Fruit fly (Drosophila melanogaster) whole organism, embryonic: ENCODE results near the gene CG3104.
A peak's percentile ranks its signal among the peaks of the same experiment; 100 is the strongest.

Experiments
- Antp ChIP-seq: fragments of 200-800 bp; sonication (Bioruptor generic); optimal IDR thresholded peaks from 3 replicates; lab custom pipeline; 2016; ENCODE audit warnings: missing biosample characterization, missing genetic modification characterization
- CG10543 ChIP-seq: fragments of 200-800 bp; sonication (Bioruptor generic); optimal IDR thresholded peaks from 3 replicates; lab custom pipeline; 2017; ENCODE audit warnings: missing biosample characterization, mild to moderate bottlenecking, missing genetic modification characterization, moderate library complexity
- CG10654 ChIP-seq: fragments of 200-800 bp; sonication (Bioruptor generic); optimal IDR thresholded peaks from 2 replicates; lab custom pipeline; 2016; ENCODE audit warnings: missing biosample characterization, missing genetic modification characterization
- CG11085 ChIP-seq: fragments of 200-800 bp; sonication (Bioruptor generic); IDR thresholded peaks from 2 replicates; pipeline ENCODE4 v1.3.6; 2022; ENCODE audit warnings: missing biosample characterization, missing genetic modification characterization
- CG11398 ChIP-seq: fragments of 200-800 bp; sonication (Bioruptor generic); optimal IDR thresholded peaks from 2 replicates; lab custom pipeline; 2016; ENCODE audit warnings: missing biosample characterization, missing genetic modification characterization
- CG15479 ChIP-seq: fragments of 200-800 bp; sonication (Bioruptor generic); optimal IDR thresholded peaks from 3 replicates; lab custom pipeline; 2019; ENCODE audit warnings: missing biosample characterization, mild to moderate bottlenecking, missing genetic modification characterization, moderate library complexity
- CG17912 ChIP-seq: fragments of 200-800 bp; sonication (Bioruptor generic); optimal IDR thresholded peaks from 2 replicates; lab custom pipeline; 2018; ENCODE audit warnings: missing biosample characterization, mild to moderate bottlenecking, missing genetic modification characterization
- CG2129 ChIP-seq: fragments of 200-800 bp; sonication (Bioruptor generic); IDR thresholded peaks from 2 replicates; pipeline ENCODE4 v1.3.6; 2022; ENCODE audit warnings: missing biosample characterization, missing genetic modification characterization; ENCODE audit not compliant: partially characterized antibody
- CG2199 ChIP-seq: fragments of 200-800 bp; sonication (Bioruptor generic); IDR thresholded peaks from 3 replicates; pipeline ENCODE4 v1.3.6; 2022; ENCODE audit warnings: missing biosample characterization, missing genetic modification characterization
- CG30431 ChIP-seq: fragments of 200-800 bp; sonication (Bioruptor generic); optimal IDR thresholded peaks from 2 replicates; lab custom pipeline; 2017; ENCODE audit warnings: missing biosample characterization, missing genetic modification characterization
- CG32532 ChIP-seq: fragments of 200-800 bp; sonication (Bioruptor generic); IDR thresholded peaks from 2 replicates; pipeline ENCODE4 v1.3.6; 2022; ENCODE audit warnings: missing biosample characterization, missing genetic modification characterization
- CG3407 ChIP-seq: fragments of 200-800 bp; sonication (Bioruptor generic); optimal IDR thresholded peaks from 2 replicates; lab custom pipeline; 2018; ENCODE audit warnings: missing biosample characterization, mild to moderate bottlenecking, missing genetic modification characterization
- CG34224 ChIP-seq: fragments of 200-800 bp; sonication (Bioruptor generic); IDR thresholded peaks from 3 replicates; pipeline ENCODE4 v1.3.6; 2022; ENCODE audit warnings: missing biosample characterization, missing genetic modification characterization; ENCODE audit not compliant: partially characterized antibody
- CG34376 ChIP-seq: fragments of 200-800 bp; sonication (Bioruptor generic); optimal IDR thresholded peaks from 2 replicates; lab custom pipeline; 2018; ENCODE audit warnings: missing biosample characterization, mild to moderate bottlenecking, missing genetic modification characterization
- CG7839 ChIP-seq: fragments of 200-800 bp; sonication (Bioruptor generic); optimal IDR thresholded peaks from 3 replicates; lab custom pipeline; 2018; ENCODE audit warnings: missing biosample characterization, mild to moderate bottlenecking, missing genetic modification characterization, moderate library complexity
- CG9215 ChIP-seq: fragments of 200-800 bp; sonication (Bioruptor generic); IDR thresholded peaks from 2 replicates; pipeline ENCODE4 v1.3.6; 2022; ENCODE audit warnings: missing biosample characterization, missing genetic modification characterization
- CHES-1-like ChIP-seq: fragments of 200-800 bp; sonication (Bioruptor generic); optimal IDR thresholded peaks from 2 replicates; lab custom pipeline; 2016; ENCODE audit warnings: missing biosample characterization, missing genetic modification characterization
- Camta ChIP-seq: fragments of 200-800 bp; sonication (Bioruptor generic); optimal IDR thresholded peaks from 2 replicates; lab custom pipeline; 2016; ENCODE audit warnings: missing biosample characterization, missing genetic modification characterization
- D19B ChIP-seq: fragments of 200-800 bp; sonication (Bioruptor generic); optimal IDR thresholded peaks from 2 replicates; lab custom pipeline; 2017; ENCODE audit warnings: missing biosample characterization, mild to moderate bottlenecking, missing genetic modification characterization
- Drgx ChIP-seq: fragments of 200-800 bp; sonication (Bioruptor generic); IDR thresholded peaks from 2 replicates; pipeline ENCODE4 v1.3.6; 2022; ENCODE audit warnings: missing biosample characterization, missing genetic modification characterization
- Fer1 ChIP-seq: fragments of 200-800 bp; sonication (Bioruptor generic); optimal IDR thresholded peaks from 2 replicates; lab custom pipeline; 2017; ENCODE audit warnings: missing biosample characterization, mild to moderate bottlenecking, missing genetic modification characterization
- Gug ChIP-seq: fragments of 200-800 bp; sonication (Bioruptor generic); IDR thresholded peaks from 4 replicates; pipeline ENCODE4 v1.3.6; 2022; ENCODE audit warnings: missing biosample characterization, missing genetic modification characterization
- HLH3B ChIP-seq: fragments of 200-800 bp; sonication (Bioruptor generic); IDR thresholded peaks from 2 replicates; pipeline ENCODE4 v1.3.6; 2022; ENCODE audit warnings: missing biosample characterization, missing genetic modification characterization
- Lhr ChIP-seq: fragments of 200-800 bp; sonication (Bioruptor generic); optimal IDR thresholded peaks from 3 replicates; lab custom pipeline; 2017; ENCODE audit warnings: mild to moderate bottlenecking, missing biosample characterization, missing genetic modification reagents, missing genetic modification characterization
- Med ChIP-seq: fragments of 200-800 bp; sonication (Bioruptor generic); peaks from one replicate; lab custom pipeline; 2016; ENCODE audit warnings: missing biosample characterization, missing genetic modification characterization, mild to moderate bottlenecking, inconsistent platforms, moderate library complexity
- Mes4 ChIP-seq: fragments of 200-800 bp; sonication (Bioruptor generic); optimal IDR thresholded peaks from 2 replicates; lab custom pipeline; 2016; ENCODE audit warnings: missing biosample characterization, missing genetic modification characterization
- Myb ChIP-seq: fragments of 200-800 bp; sonication (Bioruptor generic); optimal IDR thresholded peaks from 2 replicates; lab custom pipeline; 2016; ENCODE audit warnings: missing biosample characterization, missing genetic modification characterization
- Oaz ChIP-seq: fragments of 200-800 bp; sonication (Bioruptor generic); IDR thresholded peaks from 2 replicates; pipeline ENCODE4 v1.3.6; 2022; ENCODE audit warnings: missing biosample characterization, missing genetic modification characterization
- Ptx1 ChIP-seq: fragments of 200-800 bp; sonication (Bioruptor generic); IDR thresholded peaks from 2 replicates; pipeline ENCODE4 v1.3.6; 2022; ENCODE audit warnings: missing biosample characterization, missing genetic modification characterization
- Xbp1 ChIP-seq: fragments of 200-800 bp; sonication (Bioruptor generic); optimal IDR thresholded peaks from 3 replicates; lab custom pipeline; 2016; ENCODE audit warnings: missing biosample characterization, mild to moderate bottlenecking, missing genetic modification characterization
- cas ChIP-seq: fragments of 200-800 bp; sonication (Bioruptor generic); IDR thresholded peaks from 2 replicates; pipeline ENCODE4 v1.3.6; 2022; ENCODE audit warnings: missing biosample characterization, missing genetic modification characterization
- caup ChIP-seq: fragments of 200-800 bp; sonication (Bioruptor generic); optimal IDR thresholded peaks from 3 replicates; lab custom pipeline; 2017; ENCODE audit warnings: missing biosample characterization, mild to moderate bottlenecking, missing genetic modification characterization, moderate library complexity; ENCODE audit not compliant: severe bottlenecking
- chinmo ChIP-seq: fragments of 200-800 bp; sonication (Bioruptor generic); IDR thresholded peaks from 4 replicates; pipeline ENCODE4 v1.3.6; 2022; ENCODE audit warnings: missing biosample characterization, missing genetic modification characterization; ENCODE audit not compliant: partially characterized antibody
- crc ChIP-seq: fragments of 200-800 bp; sonication (Bioruptor generic); optimal IDR thresholded peaks from 2 replicates; lab custom pipeline; 2016; ENCODE audit warnings: missing biosample characterization, missing genetic modification characterization
- cwo ChIP-seq: fragments of 200-800 bp; sonication (Bioruptor generic); optimal IDR thresholded peaks from 3 replicates; lab custom pipeline; 2017; ENCODE audit warnings: missing biosample characterization, missing genetic modification characterization, mild to moderate bottlenecking, moderate library complexity, missing genetic modification reagents
- disco-r ChIP-seq: fragments of 200-800 bp; sonication (Bioruptor generic); optimal IDR thresholded peaks from 2 replicates; lab custom pipeline; 2016; ENCODE audit warnings: missing biosample characterization, missing genetic modification characterization
- dmrt99B ChIP-seq: fragments of 200-800 bp; sonication (Bioruptor generic); optimal IDR thresholded peaks from 2 replicates; lab custom pipeline; 2018; ENCODE audit warnings: missing biosample characterization, mild to moderate bottlenecking, missing genetic modification characterization, moderate library complexity
- gfzf ChIP-seq: fragments of 200-800 bp; sonication (Bioruptor generic); optimal IDR thresholded peaks from 2 replicates; lab custom pipeline; 2016; ENCODE audit warnings: missing biosample characterization, mild to moderate bottlenecking, missing genetic modification characterization, moderate library complexity
- grn ChIP-seq: fragments of 200-800 bp; sonication (Bioruptor generic); optimal IDR thresholded peaks from 3 replicates; lab custom pipeline; 2017; ENCODE audit warnings: missing biosample characterization, missing genetic modification characterization
- gsb-n ChIP-seq: fragments of 200-800 bp; sonication (Bioruptor generic); optimal IDR thresholded peaks from 3 replicates; lab custom pipeline; 2018; ENCODE audit warnings: missing biosample characterization, mild to moderate bottlenecking, missing genetic modification characterization
- jing ChIP-seq: fragments of 200-800 bp; sonication (Bioruptor generic); optimal IDR thresholded peaks from 2 replicates; lab custom pipeline; 2018; ENCODE audit warnings: missing biosample characterization, mild to moderate bottlenecking, missing genetic modification characterization
- kay ChIP-seq: fragments of 200-800 bp; sonication (Bioruptor generic); optimal IDR thresholded peaks from 2 replicates; lab custom pipeline; 2016; ENCODE audit warnings: missing biosample characterization, missing genetic modification characterization
- lmd ChIP-seq: fragments of 200-800 bp; sonication (Bioruptor generic); IDR thresholded peaks from 2 replicates; pipeline ENCODE4 v1.3.6; 2022; ENCODE audit warnings: missing biosample characterization, missing genetic modification characterization
- nerfin-1 ChIP-seq: fragments of 200-800 bp; sonication (Bioruptor generic); optimal IDR thresholded peaks from 3 replicates; lab custom pipeline; 2019; ENCODE audit warnings: missing biosample characterization, mild to moderate bottlenecking, missing genetic modification characterization, moderate library complexity
- ranshi ChIP-seq: fragments of 200-800 bp; sonication (Bioruptor generic); IDR thresholded peaks from 2 replicates; pipeline ENCODE4 v1.3.6; 2022; ENCODE audit warnings: missing biosample characterization, missing genetic modification characterization
- sens ChIP-seq: fragments of 200-800 bp; sonication (Bioruptor generic); peaks from one replicate; lab custom pipeline; 2016; ENCODE audit warnings: missing biosample characterization, missing genetic modification characterization
- wdn ChIP-seq: fragments of 200-800 bp; sonication (Bioruptor generic); IDR thresholded peaks from 2 replicates; pipeline ENCODE4 v1.3.6; 2022; ENCODE audit warnings: missing biosample characterization, missing genetic modification characterization
- wek ChIP-seq: fragments of 200-800 bp; sonication (Bioruptor generic); optimal IDR thresholded peaks from 3 replicates; lab custom pipeline; 2018; ENCODE audit warnings: missing biosample characterization, mild to moderate bottlenecking, missing genetic modification characterization, moderate library complexity
- yki ChIP-seq: fragments of >200 bp; optimal IDR thresholded peaks from 3 replicates; lab custom pipeline; 2018

The CG3104 gene

dm6 chr2L:2901445-2901844, 45.9 kb upstream of the CG3104 start (continued):
- TF ChIP-seq CG32532, result 0 out of 2 replicates have a peak, but pooled peaks have one; percentile 8

- no peak for TF ChIP-seq gsb-n
- TF ChIP-seq kay (GFP tag; lab: Kevin White, UChicago), result no peak
- TF ChIP-seq CG2129, result no peak
- TF ChIP-seq chinmo, result 0 out of 4 replicates have a peak, but pooled peaks have one; percentile 79
- TF ChIP-seq CG7839 (tag; lab: Kevin White, UChicago), result no peak
- no peak for TF ChIP-seq lmd (GFP tag; lab: Robert Waterston, UW)
- TF ChIP-seq Med (GFP tag; lab: Kevin White, UChicago), result peak; percentile 44
- TF ChIP-seq jing, result no peak
- no peak for TF ChIP-seq CG30431
- TF ChIP-seq cwo (GFP tag; lab: Kevin White, UChicago), result peak; percentile 92
- no peak for TF ChIP-seq Ptx1 (GFP tag; lab: Robert Waterston, UW)
- no peak for TF ChIP-seq ranshi
- no peak for TF ChIP-seq sens (GFP tag; lab: Kevin White, UChicago)
- TF ChIP-seq CG17912 (GFP tag; lab: Kevin White, UChicago), result no peak
- TF ChIP-seq CHES-1-like (GFP tag; lab: Kevin White, UChicago), result no peak
- peak; percentile 74 for TF ChIP-seq CG34376
- no peak for TF ChIP-seq Myb (GFP tag; lab: Kevin White, UChicago)
- TF ChIP-seq Oaz (GFP tag; lab: Robert Waterston, UW), result no peak
- TF ChIP-seq nerfin-1, result no peak
- no peak for TF ChIP-seq dmrt99B
- no peak for TF ChIP-seq wdn (GFP tag; lab: Robert Waterston, UW)
- no peak for TF ChIP-seq D19B
- TF ChIP-seq Xbp1 (GFP tag; lab: Kevin White, UChicago), result no peak
- TF ChIP-seq CG15479 (GFP tag; lab: Kevin White, UChicago), result peak; percentile 93
- TF ChIP-seq cas (GFP tag; lab: Robert Waterston, UW), result no peak
- TF ChIP-seq caup (GFP tag; lab: Kevin White, UChicago), result no peak
- no peak for TF ChIP-seq Gug
- TF ChIP-seq grn, result peak; percentile 90
- TF ChIP-seq CG11085 (GFP tag; lab: Robert Waterston, UW), result no peak
- TF ChIP-seq gfzf (GFP tag; lab: Kevin White, UChicago), result no peak
- no peak for TF ChIP-seq yki (lab: Kevin White, UChicago)
- TF ChIP-seq disco-r (GFP tag; lab: Kevin White, UChicago), result no peak
- TF ChIP-seq CG34224 (GFP tag; lab: Robert Waterston, UW), result no peak
- TF ChIP-seq HLH3B (GFP tag; lab: Robert Waterston, UW), result no peak
- TF ChIP-seq CG10543 (GFP tag; lab: Kevin White, UChicago), result peak; percentile 29
- TF ChIP-seq Fer1 (GFP tag; lab: Kevin White, UChicago), result no peak
- no peak for TF ChIP-seq Mes4 (GFP tag; lab: Kevin White, UChicago)
- no peak for TF ChIP-seq Camta (GFP tag; lab: Kevin White, UChicago)
- no peak for TF ChIP-seq Lhr (GFP tag; lab: Kevin White, UChicago)
- TF ChIP-seq crc, result no peak
- no peak for TF ChIP-seq CG9215 (GFP tag; lab: Robert Waterston, UW)
- no peak for TF ChIP-seq CG3407 (GFP tag; lab: Kevin White, UChicago)
- TF ChIP-seq Drgx, result no peak
- no peak for TF ChIP-seq Antp (GFP tag; lab: Kevin White, UChicago)
- TF ChIP-seq wek, result no peak
- peak; percentile 8; the same call in 1 of the 3 replicates for TF ChIP-seq CG2199 (GFP tag; lab: Robert Waterston, UW)
- TF ChIP-seq CG11398, result no peak
- TF ChIP-seq CG10654 (GFP tag; lab: Kevin White, UChicago), result no peak
These were observed 44.9 kb upstream of the CG3104 start for dm6 chr2L:2900392-2901028.
